Worm (Caenorhabditis elegans) whole organism, young adult: ENCODE data around the gene ZK1307.3.

Experiments
- D2030.7 ChIP-seq: fragments of 200-800 bp; sonication (Bioruptor generic); IDR thresholded peaks from 2 replicates; pipeline ENCODE4 v1.3.6; 2022; ENCODE audit warnings: missing genetic modification reagents, missing genetic modification characterization, missing compliant biosample characterization
- F10E7.11 ChIP-seq: sonication (generic microtip); optimal IDR thresholded peaks from 2 replicates; lab custom pipeline; 2017; ENCODE audit warnings: mild to moderate bottlenecking, missing genetic modification characterization, moderate library complexity, missing compliant biosample characterization
- F49E8.2 ChIP-seq: sonication (generic microtip); optimal IDR thresholded peaks from 3 replicates; lab custom pipeline; 2017; ENCODE audit warnings: missing genetic modification characterization, mild to moderate bottlenecking, missing compliant biosample characterization, antibody characterized with exemption, moderate library complexity; ENCODE audit not compliant: insufficient read depth
- Y53F4B.3 ChIP-seq: fragments of 200-800 bp; sonication (Bioruptor generic); IDR thresholded peaks from 2 replicates; pipeline ENCODE4 v1.3.6; 2022; ENCODE audit warnings: missing genetic modification reagents, missing genetic modification characterization, missing compliant biosample characterization
- Y53G8AR.9 ChIP-seq: fragments of 200-800 bp; sonication (Bioruptor generic); conservative IDR thresholded peaks from 2 replicates; pipeline ENCODE4 v1.3.6; 2022; ENCODE audit warnings: missing genetic modification reagents, missing genetic modification characterization, missing compliant biosample characterization
- ZK185.1 ChIP-seq: sonication (generic microtip); optimal IDR thresholded peaks from 2 replicates; lab custom pipeline; 2016; ENCODE audit warnings: mild to moderate bottlenecking, missing genetic modification characterization, missing compliant biosample characterization; ENCODE audit not compliant: poor library complexity, severe bottlenecking
- ama-1 ChIP-seq, 3 experiments: fragments of 150-350 bp in 1 of 3; sonication (generic microtip) in 2 of 3; optimal IDR thresholded peaks; 2 replicates each; lab custom pipeline; 2014 to 2018; ENCODE audit warnings: missing biosample characterization in 2 of 3, missing genetic modification characterization in 2 of 3, missing genetic modification reagents in 2 of 3
- aptf-2 ChIP-seq: fragments of 200-800 bp; sonication (Bioruptor generic); conservative IDR thresholded peaks from 2 replicates; pipeline ENCODE4 v1.3.6; 2022; ENCODE audit warnings: missing genetic modification reagents, missing genetic modification characterization, missing compliant biosample characterization
- atf-7 ChIP-seq: sonication (generic microtip); optimal IDR thresholded peaks from 2 replicates; lab custom pipeline; 2017; ENCODE audit warnings: mild to moderate bottlenecking, missing genetic modification characterization, missing compliant biosample characterization
- attf-3 ChIP-seq: fragments of 200-800 bp; sonication (Bioruptor generic); conservative IDR thresholded peaks from 2 replicates; pipeline ENCODE4 v1.3.6; 2022; ENCODE audit warnings: missing genetic modification reagents, missing genetic modification characterization, missing compliant biosample characterization
- bed-1 ChIP-seq: fragments of 200-800 bp; sonication (Bioruptor generic); IDR thresholded peaks from 2 replicates; pipeline ENCODE4 v1.3.6; 2022; ENCODE audit warnings: missing genetic modification reagents, missing genetic modification characterization, missing compliant biosample characterization
- ccch-3 ChIP-seq: fragments of 200-800 bp; sonication (Bioruptor generic); optimal IDR thresholded peaks from 2 replicates; lab custom pipeline; 2018; ENCODE audit warnings: mild to moderate bottlenecking, missing genetic modification characterization, missing compliant biosample characterization
- cebp-1 ChIP-seq, 2 experiments: fragments of 200-800 bp in 1 of 2; sonication (Bioruptor generic) in 1 of 2; sonication (generic microtip) in 1 of 2; IDR thresholded peaks in 1 of 2; optimal IDR thresholded peaks in 1 of 2; 2 replicates each; pipeline versions ENCODE4 v1.3.6 to Lab custom; 2017 to 2022; ENCODE audit warnings: missing compliant biosample characterization in 2 of 2, missing genetic modification characterization in 2 of 2, mild to moderate bottlenecking in 1 of 2, missing genetic modification reagents in 1 of 2, moderate library complexity in 1 of 2
- cebp-2 ChIP-seq: fragments of 200-800 bp; sonication (Bioruptor generic); IDR thresholded peaks from 2 replicates; pipeline ENCODE4 v1.3.6; 2022; ENCODE audit warnings: missing genetic modification characterization, missing compliant biosample characterization
- ceh-58 ChIP-seq: fragments of 200-800 bp; sonication (Bioruptor generic); IDR thresholded peaks from 2 replicates; pipeline ENCODE4 v1.3.6; 2022; ENCODE audit warnings: missing genetic modification characterization, missing compliant biosample characterization
- efl-1 ChIP-seq: fragments of 150-350 bp; optimal IDR thresholded peaks from 2 replicates; lab custom pipeline; 2014; ENCODE audit warnings: missing biosample characterization, missing genetic modification reagents, missing genetic modification characterization
- ets-4 ChIP-seq: fragments of 200-800 bp; sonication (Bioruptor generic); optimal IDR thresholded peaks from 2 replicates; lab custom pipeline; 2018; ENCODE audit warnings: mild to moderate bottlenecking, missing genetic modification characterization, missing compliant biosample characterization
- fkh-3 ChIP-seq: sonication (generic microtip); optimal IDR thresholded peaks from 2 replicates; lab custom pipeline; 2016; ENCODE audit warnings: mild to moderate bottlenecking, missing genetic modification characterization, missing compliant biosample characterization
- hmg-1.2 ChIP-seq: fragments of 200-800 bp; sonication (Bioruptor generic); IDR thresholded peaks from 2 replicates; pipeline ENCODE4 v1.3.6; 2022; ENCODE audit warnings: missing genetic modification reagents, missing genetic modification characterization, missing compliant biosample characterization
- let-607 ChIP-seq, 2 experiments: fragments of 200-800 bp in 1 of 2; sonication (Bioruptor generic) in 1 of 2; sonication (generic microtip) in 1 of 2; optimal IDR thresholded peaks; 2 replicates each; lab custom pipeline; 2016 to 2018; ENCODE audit warnings: mild to moderate bottlenecking in 2 of 2, missing compliant biosample characterization in 2 of 2, missing genetic modification characterization in 2 of 2, moderate library complexity in 2 of 2, missing genotype in 1 of 2
- lin-54 ChIP-seq: fragments of 200-800 bp; sonication (Bioruptor generic); optimal IDR thresholded peaks from 2 replicates; lab custom pipeline; 2018; ENCODE audit warnings: mild to moderate bottlenecking, missing genetic modification characterization, missing compliant biosample characterization
- lsl-1 ChIP-seq: fragments of 200-800 bp; sonication (Bioruptor generic); optimal IDR thresholded peaks from 2 replicates; lab custom pipeline; 2018; ENCODE audit warnings: mild to moderate bottlenecking, missing genetic modification characterization, moderate library complexity, missing compliant biosample characterization
- madf-6 ChIP-seq: fragments of 200-800 bp; sonication (Bioruptor generic); IDR thresholded peaks from 2 replicates; pipeline ENCODE4 v1.3.6; 2022; ENCODE audit warnings: missing genetic modification reagents, missing genetic modification characterization, missing compliant biosample characterization
- madf-8 ChIP-seq: fragments of 200-800 bp; sonication (Bioruptor generic); conservative IDR thresholded peaks from 2 replicates; pipeline ENCODE4 v1.3.6; 2022; ENCODE audit warnings: missing genetic modification reagents, missing genetic modification characterization, missing compliant biosample characterization
- mcd-1 ChIP-seq: fragments of 200-800 bp; sonication (Bioruptor generic); IDR thresholded peaks from 2 replicates; pipeline ENCODE4 v1.3.6; 2022; ENCODE audit warnings: missing genetic modification reagents, missing genetic modification characterization, missing compliant biosample characterization
- mel-28 ChIP-seq: sonication (generic microtip); optimal IDR thresholded peaks from 2 replicates; lab custom pipeline; 2016; ENCODE audit warnings: borderline replicate concordance, mild to moderate bottlenecking, missing genetic modification characterization, missing compliant biosample characterization
- nfya-1 ChIP-seq: sonication (generic microtip); optimal IDR thresholded peaks from 2 replicates; lab custom pipeline; 2017; ENCODE audit warnings: antibody characterized with exemption, missing compliant biosample characterization, missing genetic modification characterization, borderline replicate concordance; ENCODE audit not compliant: insufficient read depth
- nhr-80 ChIP-seq: sonication (generic microtip); optimal IDR thresholded peaks from 2 replicates; lab custom pipeline; 2016; ENCODE audit warnings: missing genetic modification characterization, missing compliant biosample characterization
- nhr-90 ChIP-seq: sonication (generic microtip); optimal IDR thresholded peaks from 2 replicates; lab custom pipeline; 2016; ENCODE audit warnings: missing genotype, mild to moderate bottlenecking, missing genetic modification characterization, missing compliant biosample characterization
- repo-1 ChIP-seq: sonication (generic microtip); optimal IDR thresholded peaks from 2 replicates; lab custom pipeline; 2017; ENCODE audit warnings: mild to moderate bottlenecking, missing genetic modification characterization, missing compliant biosample characterization
- sea-2 ChIP-seq: fragments of 200-800 bp; sonication (Bioruptor generic); IDR thresholded peaks from 2 replicates; pipeline ENCODE4 v1.3.6; 2022; ENCODE audit warnings: missing genetic modification characterization, missing compliant biosample characterization
- snpc-1.3 ChIP-seq: sonication (generic microtip); optimal IDR thresholded peaks from 2 replicates; lab custom pipeline; 2017; ENCODE audit warnings: missing genetic modification characterization, mild to moderate bottlenecking, missing compliant biosample characterization, antibody characterized with exemption, moderate library complexity, missing genotype, missing genetic modification reagents; ENCODE audit not compliant: insufficient read depth
- somi-1 ChIP-seq: fragments of 200-800 bp; sonication (Bioruptor generic); optimal IDR thresholded peaks from 2 replicates; lab custom pipeline; 2018; ENCODE audit warnings: mild to moderate bottlenecking, missing genetic modification characterization, missing compliant biosample characterization
- unc-62 ChIP-seq: fragments of 150-350 bp; optimal IDR thresholded peaks from 2 replicates; lab custom pipeline; 2014; ENCODE audit warnings: missing biosample characterization, missing genetic modification reagents, missing genetic modification characterization
- xnd-1 ChIP-seq: sonication (generic microtip); optimal IDR thresholded peaks from 2 replicates; lab custom pipeline; 2016; ENCODE audit warnings: missing genotype, missing genetic modification reagents, missing genetic modification characterization, missing compliant biosample characterization
- ztf-18 ChIP-seq: sonication (generic microtip); optimal IDR thresholded peaks from 2 replicates; lab custom pipeline; 2016; ENCODE audit warnings: missing genotype, mild to moderate bottlenecking, missing genetic modification characterization, missing compliant biosample characterization
- ztf-22 ChIP-seq: fragments of 200-800 bp; sonication (Bioruptor generic); optimal IDR thresholded peaks from 2 replicates; lab custom pipeline; 2018; ENCODE audit warnings: mild to moderate bottlenecking, missing genetic modification characterization, moderate library complexity, missing compliant biosample characterization
- ztf-25 ChIP-seq: fragments of 200-800 bp; sonication (Bioruptor generic); IDR thresholded peaks from 2 replicates; pipeline ENCODE4 v1.3.6; 2022; ENCODE audit warnings: missing genetic modification reagents, missing genetic modification characterization, missing compliant biosample characterization

The ZK1307.3 gene

DNA sequence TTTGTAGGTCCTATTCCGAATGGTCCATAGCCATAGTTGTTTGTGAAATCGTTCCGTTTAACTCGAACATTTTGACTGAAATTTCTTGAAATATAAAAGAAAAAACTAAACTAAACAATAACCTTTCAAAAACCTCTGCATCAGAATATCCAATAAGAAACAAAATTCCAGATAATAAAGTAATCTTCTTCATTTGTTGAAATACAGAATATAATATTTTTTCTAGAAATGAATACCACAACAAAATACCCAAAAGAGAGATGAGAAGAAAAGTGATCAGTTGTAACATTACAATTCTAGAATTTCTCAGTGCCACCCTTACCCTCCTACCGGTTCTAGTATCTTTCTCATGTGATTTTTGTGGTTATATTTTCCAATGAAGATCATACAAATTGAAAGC lies 860 bp upstream of the ZK1307.3 start, which contains the start of gene ZK1307.2:
TSS of gene ZK1307.2 (minus strand) at position 274 of the 400 bp plus-strand sequence.
- no peak for TF ChIP-seq bed-1 (GFP tag; lab: Robert Waterston, UW)
- no peak for TF ChIP-seq xnd-1
- TF ChIP-seq nfya-1 (tag; lab: Kevin White, UChicago): no peak
- TF ChIP-seq repo-1 (tag; lab: Kevin White, UChicago): no peak
- TF ChIP-seq fkh-3 (tag; lab: Kevin White, UChicago): no peak
- no peak for TF ChIP-seq ztf-22 (GFP tag; lab: Kevin White, UChicago)
- no peak for TF ChIP-seq Y53F4B.3 (GFP tag; lab: Robert Waterston, UW)
- TF ChIP-seq atf-7: no peak
- TF ChIP-seq F10E7.11 (tag; lab: Kevin White, UChicago): no peak

- no peak for TF ChIP-seq let-607 (tag; optimal IDR thresholded peaks at IDR 0.05; lab: Kevin White, UChicago)
- no peak for TF ChIP-seq aptf-2 (GFP tag; lab: Robert Waterston, UW)
- no peak for TF ChIP-seq mel-28 (tag; lab: Kevin White, UChicago)
Measured at ce11 chrII:9651700-9652099, 1.1 kb downstream of the ZK1307.3 start, which contains the start of gene ZK1307.4. Gene ZK1307.4 (minus strand): TSS chrII:9651800.

ce11 chrII:9649191-9649590 lies 3.6 kb downstream of the ZK1307.3 start, which contains the start of gene ZK1307.9:
Gene ZK1307.9 (plus strand): TSS chrII:9649491.
- TF ChIP-seq mcd-1 (GFP tag; lab: Robert Waterston, UW) (no peak), cebp-2 (GFP tag; lab: Robert Waterston, UW) (no peak), ceh-58 (GFP tag; lab: Robert Waterston, UW) (no peak), ccch-3 (GFP tag; lab: Kevin White, UChicago) (no peak), nhr-90 (tag; lab: Kevin White, UChicago) (no peak), ZK185.1 (tag; lab: Kevin White, UChicago) (no peak), hmg-1.2 (GFP tag; lab: Robert Waterston, UW) (0 out of 2 replicates have a peak, but pooled peaks have one; percentile 18), madf-6 (GFP tag; lab: Robert Waterston, UW) (peak; percentile 39; the same call in 1 of the 2 replicates), F10E7.11 (tag; lab: Kevin White, UChicago) (no peak), ets-4 (GFP tag; lab: Kevin White, UChicago) (no peak), snpc-1.3 (tag; lab: Kevin White, UChicago) (no peak), attf-3 (GFP tag; lab: Robert Waterston, UW) (no peak), repo-1 (tag; lab: Kevin White, UChicago) (no peak), D2030.7 (GFP tag; lab: Robert Waterston, UW) (no peak), ama-1 (optimal IDR thresholded peaks at IDR 0.05; lab: Kevin White, UChicago) (peak; percentile 21), ama-1 (GFP tag; optimal IDR thresholded peaks at IDR 0.05; lab: Kevin White, UChicago) (no peak), xnd-1 (no peak), sea-2 (no peak), Y53G8AR.9 (GFP tag; lab: Robert Waterston, UW) (no peak), ztf-18 (no peak), cebp-1 (GFP tag; IDR thresholded peaks at IDR 0.05; lab: Robert Waterston, UW) (no peak), cebp-1 (tag; optimal IDR thresholded peaks at IDR 0.05; lab: Kevin White, UChicago) (no peak)

DNA sequence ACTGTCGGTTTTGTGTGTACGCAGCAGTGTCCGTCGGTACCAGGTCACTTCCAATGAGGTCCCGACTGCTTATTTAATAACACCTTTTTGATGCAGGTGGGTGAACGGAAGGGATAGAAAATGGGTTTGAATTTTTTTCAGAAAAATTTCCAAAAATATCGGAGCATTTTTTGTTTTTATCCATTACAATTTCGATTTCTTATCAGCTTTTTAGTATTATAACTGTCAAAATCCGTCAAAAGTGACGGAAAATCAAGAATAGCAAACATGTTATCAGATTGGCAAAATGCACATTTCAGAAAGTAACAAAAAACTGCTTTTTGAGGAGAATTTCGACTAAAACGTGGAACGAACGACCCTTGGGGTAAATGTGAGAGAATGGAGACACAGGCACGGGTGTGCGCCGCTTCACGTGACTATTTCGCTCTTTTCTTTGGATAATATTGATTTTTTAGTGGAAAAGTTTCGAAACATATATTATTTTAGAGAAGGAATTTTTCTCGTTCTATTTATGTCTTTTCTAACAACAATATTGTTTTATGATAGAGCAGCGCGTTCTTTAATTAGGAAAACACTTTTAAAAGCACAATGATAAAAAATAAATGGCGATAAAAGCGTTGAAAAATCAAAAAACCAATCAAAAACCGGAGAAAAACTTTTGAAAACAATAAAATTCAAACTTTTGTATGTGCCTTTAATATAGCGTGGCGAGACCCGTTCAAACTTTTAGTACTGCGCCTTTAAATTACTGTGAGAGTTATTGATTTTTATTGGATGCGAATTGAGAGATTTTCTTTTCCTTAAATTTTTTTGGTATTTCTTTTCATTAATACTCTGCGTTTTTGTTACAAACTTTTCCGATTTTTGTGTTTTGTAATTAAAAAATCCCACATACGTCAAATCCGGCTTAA lies 5.6 kb downstream of the ZK1307.3 start, which contains the start of gene sqv-8:
TSS of gene sqv-8 (plus strand) at position 51 of the 911 bp plus-strand sequence.
- TF ChIP-seq cebp-1 (GFP tag; IDR thresholded peaks at IDR 0.05; lab: Robert Waterston, UW) (no peak), cebp-1 (tag; optimal IDR thresholded peaks at IDR 0.05; lab: Kevin White, UChicago) (peak; percentile 77), xnd-1 (peak; percentile 94), let-607 (tag; optimal IDR thresholded peaks at IDR 0.05; lab: Kevin White, UChicago) (peak; percentile 37 to 43), madf-8 (GFP tag; lab: Robert Waterston, UW) (peak; percentile 76), ztf-25 (GFP tag; lab: Robert Waterston, UW) (no peak), nhr-80 (peak; percentile 65), efl-1 (GFP tag; lab: Kevin White, UChicago) (peak; percentile 41), somi-1 (no peak), unc-62 (GFP tag; lab: Kevin White, UChicago) (peak; percentile 28), F49E8.2 (tag; lab: Kevin White, UChicago) (peak; percentile 11), snpc-1.3 (tag; lab: Kevin White, UChicago) (peak; percentile 70), lsl-1 (peak; percentile 96), lin-54 (GFP tag; lab: Kevin White, UChicago) (peak; percentile 80)
